Worm (Caenorhabditis elegans) whole organism, L3 larva: Measurements from ENCODE around the gene F23H12.7.
"Not testable (repeated sequence)": the region's sequence is repeated elsewhere in the genome, so short reads cannot be mapped to it uniquely, and the experiment has no call there.

Experiments
- eor-1 ChIP-seq, 2 experiments: fragments of 150-350 bp; optimal IDR thresholded peaks; 2 replicates each; lab custom pipeline; 2014 to 2018; ENCODE audit warnings: missing biosample characterization in 2 of 2, missing genetic modification characterization in 2 of 2
- nhr-76 ChIP-seq: fragments of 150-350 bp; sonication (generic microtip); optimal IDR thresholded peaks from 5 replicates; lab custom pipeline; 2014; ENCODE audit warnings: missing biosample characterization, missing genetic modification characterization
- skn-1 ChIP-seq: fragments of 150-350 bp; optimal IDR thresholded peaks from 2 replicates; lab custom pipeline; 2014; ENCODE audit warnings: missing biosample characterization, missing genetic modification characterization
- zag-1 ChIP-seq: fragments of 150-350 bp; optimal IDR thresholded peaks from 2 replicates; lab custom pipeline; 2014; ENCODE audit warnings: missing biosample characterization, missing genetic modification characterization

DNA sequence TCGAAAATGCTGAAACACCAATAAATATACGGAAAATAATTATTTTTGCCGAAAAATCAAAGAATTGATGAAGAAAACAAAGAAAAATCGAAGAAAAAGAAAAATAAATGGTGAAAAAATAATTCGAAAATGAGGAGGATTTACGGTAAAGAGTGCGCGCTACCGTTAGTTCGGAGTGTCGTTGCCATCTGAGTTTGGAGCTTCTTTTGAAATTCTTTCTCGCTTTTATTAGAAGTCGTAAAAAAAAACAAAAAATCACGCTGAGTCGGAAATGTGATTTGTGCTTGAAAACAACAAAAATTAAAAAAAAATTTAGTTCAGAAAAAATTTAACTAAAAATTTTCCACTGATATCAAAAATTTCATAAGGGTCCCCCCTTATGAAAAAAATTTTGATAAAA is 2.8 kb downstream of the F23H12.7 start, which contains the start of gene F23H12.10:
- TF ChIP-seq zag-1 (tag; lab: Kevin White, UChicago); skn-1 (tag; lab: Kevin White, UChicago); eor-1 (tag; optimal IDR thresholded peaks at IDR 0.05; lab: Kevin White, UChicago); nhr-76: not testable (repeated sequence)
